Worm (Caenorhabditis elegans) whole organism, midembryonic: ENCODE data around the gene ser-7.

Experiments
- med-1 ChIP-seq: sonication (generic microtip); optimal IDR thresholded peaks from 2 replicates; lab custom pipeline; 2017; ENCODE audit warnings: missing genetic modification characterization, mild to moderate bottlenecking, missing compliant biosample characterization, antibody characterized with exemption, missing genetic modification reagents; ENCODE audit not compliant: insufficient read depth
- ref-1 ChIP-seq: fragments of 200-800 bp; sonication (Bioruptor generic); conservative IDR thresholded peaks from 2 replicates; pipeline ENCODE4 v1.3.6; 2022; ENCODE audit warnings: missing genetic modification reagents, missing genetic modification characterization, missing compliant biosample characterization
- tab-1 ChIP-seq: fragments of 200-800 bp; sonication (Bioruptor generic); IDR thresholded peaks from 2 replicates; pipeline ENCODE4 v1.3.6; 2022; ENCODE audit warnings: missing genetic modification characterization, missing compliant biosample characterization
- ztf-29 ChIP-seq: fragments of 200-800 bp; sonication (Bioruptor generic); IDR thresholded peaks from 2 replicates; pipeline ENCODE4 v1.3.6; 2022; ENCODE audit warnings: missing genetic modification reagents, missing genetic modification characterization, missing compliant biosample characterization

DNA sequence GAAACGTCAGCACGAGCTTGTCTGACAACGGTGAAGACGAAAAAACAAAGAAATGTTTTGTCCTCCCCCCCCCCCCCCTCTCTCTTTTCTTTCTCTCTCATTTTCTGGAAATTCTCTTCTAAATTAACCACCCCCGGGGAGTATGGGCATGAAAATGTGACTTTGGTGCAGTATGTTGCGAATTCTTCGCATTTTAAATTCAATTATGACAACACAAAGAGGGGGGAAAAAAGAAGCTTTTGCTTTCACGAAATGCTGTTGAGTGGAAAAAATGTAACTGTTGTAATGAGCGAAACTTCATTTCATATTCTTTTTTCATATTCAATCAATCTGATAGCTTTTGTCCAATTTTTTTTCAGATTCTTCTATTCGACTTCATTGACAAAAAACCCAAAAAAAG lies 19.0 kb upstream of the ser-7 start:
- TF ChIP-seq ref-1 (GFP tag; lab: Robert Waterston, UW) (no peak), med-1 (GFP tag; lab: Kevin White, UChicago) (no peak), tab-1 (no peak), ztf-29 (no peak)
